Worm (Caenorhabditis elegans): ENCODE data around the gene rcan-1.

- no peak for TF ChIP-seq nhr-237 (tag; optimal IDR thresholded peaks at IDR 0.05)
- TF ChIP-seq nhr-23 (tag; optimal IDR thresholded peaks at IDR 0.05): no peak
- no peak for TF ChIP-seq pha-4 (tag; optimal IDR thresholded peaks at IDR 0.05)
- TF ChIP-seq nhr-77 (tag; optimal IDR thresholded peaks at IDR 0.05): no peak
- TF ChIP-seq lsy-12 (tag; optimal IDR thresholded peaks at IDR 0.05): no peak
- no peak for TF ChIP-seq nhr-11 (tag; optimal IDR thresholded peaks at IDR 0.05)
- TF ChIP-seq sea-2 (GFP tag; optimal IDR thresholded peaks at IDR 0.05): no peak
- TF ChIP-seq pqm-1 (tag; optimal IDR thresholded peaks at IDR 0.05): no peak
- TF ChIP-seq aly-2 (tag; optimal IDR thresholded peaks at IDR 0.05): no peak
- no peak for TF ChIP-seq nhr-76 (tag; optimal IDR thresholded peaks at IDR 0.05)
- no peak for TF ChIP-seq nhr-67 (tag; optimal IDR thresholded peaks at IDR 0.05)
- TF ChIP-seq tbx-2 (tag; optimal IDR thresholded peaks at IDR 0.05): no peak
- no peak for TF ChIP-seq egl-27 (tag; optimal IDR thresholded peaks at IDR 0.05)
Observed at ce11 chrIII:5708024-5708423, 24.1 kb upstream of the rcan-1 start.

All from whole organism, L3 larva.